Fruit fly (Drosophila melanogaster): ENCODE results near the gene NPFR.

NPFR gene

DNA sequence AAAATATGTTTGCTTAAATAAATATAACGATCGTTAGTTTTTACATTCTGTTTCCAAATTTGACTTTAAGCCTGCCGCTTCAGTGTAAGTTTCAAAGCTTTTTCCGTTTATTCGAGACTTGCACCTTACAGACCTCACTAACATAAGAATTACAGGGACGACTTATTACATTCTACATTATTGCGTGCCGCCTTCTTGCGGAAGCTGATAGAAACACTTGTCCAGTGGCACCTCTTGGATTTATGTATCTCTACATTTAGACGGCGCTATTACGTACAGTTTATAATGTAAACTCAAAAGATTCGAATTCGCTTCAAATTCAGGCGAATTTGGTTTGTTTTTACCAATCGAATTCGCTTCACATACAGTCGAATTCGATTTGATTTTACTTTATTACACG lies 16.4 kb upstream of the NPFR start (continued):
- TF ChIP-seq Hand (GFP tag; optimal IDR thresholded peaks at IDR 0.05) (no peak), CG8944 (GFP tag; optimal IDR thresholded peaks at IDR 0.05) (no peak), CG5245 (GFP tag; optimal IDR thresholded peaks at IDR 0.05) (no peak), Chrac-16 (GFP tag; optimal IDR thresholded peaks at IDR 0.05) (peak; percentile 18), sob (GFP tag; IDR thresholded peaks at IDR 0.05) (no peak), tgo (GFP tag; IDR thresholded peaks at IDR 0.05) (no peak), CG18764 (GFP tag; optimal IDR thresholded peaks at IDR 0.05) (no peak), Atf3 (GFP tag; optimal IDR thresholded peaks at IDR 0.05) (no peak), stwl (tag; optimal IDR thresholded peaks at IDR 0.05) (peak; percentile 23), HLH4C (GFP tag; IDR thresholded peaks at IDR 0.05; ENCODE audit: partially characterized antibody) (no peak), bcd (GFP tag; optimal IDR thresholded peaks at IDR 0.05) (peak; percentile 15), Hey (tag; optimal IDR thresholded peaks at IDR 0.05) (no peak), NFAT (GFP tag; IDR thresholded peaks at IDR 0.05) (peak; percentile 32; the same call in 1 of the 2 replicates), nom (GFP tag; optimal IDR thresholded peaks at IDR 0.05) (no peak), stc (GFP tag; IDR thresholded peaks at IDR 0.05) (no peak), CG16863 (GFP tag; optimal IDR thresholded peaks at IDR 0.05) (no peak), pb (GFP tag; optimal IDR thresholded peaks at IDR 0.05) (no peak), gem (tag; optimal IDR thresholded peaks at IDR 0.05) (no peak), pros (GFP tag; optimal IDR thresholded peaks at IDR 0.05) (no peak), CG30403 (GFP tag; optimal IDR thresholded peaks at IDR 0.05) (peak; percentile 7), CG17328 (GFP tag; IDR thresholded peaks at IDR 0.05) (no peak), HmgZ (tag; optimal IDR thresholded peaks at IDR 0.05) (peak; percentile 73), Bdp1 (GFP tag; optimal IDR thresholded peaks at IDR 0.05) (no peak), fd102C (GFP tag; optimal IDR thresholded peaks at IDR 0.05) (no peak), CG2116 (GFP tag; optimal IDR thresholded peaks at IDR 0.05) (no peak), otp (GFP tag; IDR thresholded peaks at IDR 0.05) (no peak), Awh (GFP tag; IDR thresholded peaks at IDR 0.05) (no peak), CG12299 (tag; optimal IDR thresholded peaks at IDR 0.05) (no peak), Meics (GFP tag; optimal IDR thresholded peaks at IDR 0.05) (no peak), CG6654 (GFP tag; optimal IDR thresholded peaks at IDR 0.05) (no peak), al (GFP tag; IDR thresholded peaks at IDR 0.05) (no peak), sima (GFP tag; optimal IDR thresholded peaks at IDR 0.05) (no peak), kay (GFP tag; optimal IDR thresholded peaks at IDR 0.05) (no peak), Bteb2 (GFP tag; optimal IDR thresholded peaks at IDR 0.05) (peak; percentile 17), CG15601 (tag; optimal IDR thresholded peaks at IDR 0.05) (peak; percentile 8), CG12659 (GFP tag; optimal IDR thresholded peaks at IDR 0.05) (no peak), CG5953 (GFP tag; IDR thresholded peaks at IDR 0.05) (no peak), sens (GFP tag) (peak; percentile 49), Doc3 (GFP tag; IDR thresholded peaks at IDR 0.05; ENCODE audit: partially characterized antibody) (no peak), Dll (GFP tag; IDR thresholded peaks at IDR 0.05; ENCODE audit: partially characterized antibody) (no peak), tx (GFP tag; optimal IDR thresholded peaks at IDR 0.05) (no peak), CG14965 (GFP tag; optimal IDR thresholded peaks at IDR 0.05; ENCODE audit: borderline replicate concordance) (no peak), CG10462 (GFP tag; optimal IDR thresholded peaks at IDR 0.05) (no peak), klu (GFP tag; IDR thresholded peaks at IDR 0.05) (no peak), CG8924 (tag; optimal IDR thresholded peaks at IDR 0.05) (no peak), ftz-f1 (GFP tag; optimal IDR thresholded peaks at IDR 0.05) (no peak), Opbp (GFP tag; IDR thresholded peaks at IDR 0.05; ENCODE audit: partially characterized antibody) (peak; percentile 61; the same call in 1 of the 3 replicates), CG3726 (GFP tag; IDR thresholded peaks at IDR 0.05) (no peak), bbx (GFP tag; IDR thresholded peaks at IDR 0.05; ENCODE audit: partially characterized antibody) (0 out of 2 replicates have a peak, but pooled peaks have one; percentile 29), Asciz (GFP tag; optimal IDR thresholded peaks at IDR 0.05) (no peak), CG10959 (GFP tag; IDR thresholded peaks at IDR 0.05) (no peak), gsb (GFP tag; IDR thresholded peaks at IDR 0.05) (no peak)

Data from whole organism, embryonic.